Fruit fly (Drosophila melanogaster): Measurements from ENCODE around the gene CG6059.

The CG6059 gene

dm6 chr3R:27135692-27136641 is 11.5 kb upstream of the CG6059 start (continued):
- peak; percentile 85; the same call in 2 of the 3 replicates for TF ChIP-seq otp (GFP tag; IDR thresholded peaks at IDR 0.05)
- 0 out of 2 replicates have a peak, but pooled peaks have one; percentile 32 for TF ChIP-seq CG32772 (GFP tag; IDR thresholded peaks at IDR 0.05)
- 0 out of 2 replicates have a peak, but pooled peaks have one; percentile 12 for TF ChIP-seq CG10321 (GFP tag; IDR thresholded peaks at IDR 0.05)
- peak; percentile 29 for TF ChIP-seq CG7786 (GFP tag; optimal IDR thresholded peaks at IDR 0.05)
- TF ChIP-seq hbn (GFP tag; IDR thresholded peaks at IDR 0.05; ENCODE audit: partially characterized antibody) = no peak
- peak; percentile 89 for TF ChIP-seq Asciz (GFP tag; optimal IDR thresholded peaks at IDR 0.05)
- peak; percentile 48 for TF ChIP-seq trh (GFP tag; optimal IDR thresholded peaks at IDR 0.05)
- TF ChIP-seq Deaf1 (tag; optimal IDR thresholded peaks at IDR 0.05) = no peak
- TF ChIP-seq ranshi (GFP tag; IDR thresholded peaks at IDR 0.05) = peak; percentile 45; the same call in 1 of the 2 replicates
- TF ChIP-seq CG14050 (GFP tag; IDR thresholded peaks at IDR 0.05) = 0 out of 3 replicates have a peak, but pooled peaks have one; percentile 29
- peak; percentile 56 for TF ChIP-seq CG31441 (GFP tag; IDR thresholded peaks at IDR 0.05)
- peak; percentile 53 for TF ChIP-seq gcm (GFP tag; optimal IDR thresholded peaks at IDR 0.05)
- TF ChIP-seq ATbp (GFP tag; optimal IDR thresholded peaks at IDR 0.05) = peak; percentile 88
- peak; percentile 78 for TF ChIP-seq MTF-1 (GFP tag; optimal IDR thresholded peaks at IDR 0.05; ENCODE audit: borderline replicate concordance)
- TF ChIP-seq dpn (GFP tag; optimal IDR thresholded peaks at IDR 0.05) = peak in 1 of 2 experiments; percentile 54
- TF ChIP-seq CG10366 (GFP tag; IDR thresholded peaks at IDR 0.05) = 0 out of 2 replicates have a peak, but pooled peaks have one; percentile 12
- peak; percentile 88 for TF ChIP-seq CG1233 (GFP tag; optimal IDR thresholded peaks at IDR 0.05)
- TF ChIP-seq bbx (GFP tag; IDR thresholded peaks at IDR 0.05; ENCODE audit: partially characterized antibody) = no peak
- no peak for TF ChIP-seq ase (GFP tag; IDR thresholded peaks at IDR 0.05)
- no peak for TF ChIP-seq CG15073 (GFP tag; optimal IDR thresholded peaks at IDR 0.05)
- TF ChIP-seq CG18764 (GFP tag; optimal IDR thresholded peaks at IDR 0.05) = peak; percentile 79
- TF ChIP-seq CG10209 (GFP tag; optimal IDR thresholded peaks at IDR 0.05) = peak; percentile 82
- TF ChIP-seq unc-4 (GFP tag; IDR thresholded peaks at IDR 0.05; ENCODE audit: partially characterized antibody) = no peak
- TF ChIP-seq CG4854 (GFP tag; optimal IDR thresholded peaks at IDR 0.05) = peak; percentile 57
- TF ChIP-seq Atf-2 (GFP tag; optimal IDR thresholded peaks at IDR 0.05) = peak; percentile 58
- no peak for TF ChIP-seq Dp (GFP tag; optimal IDR thresholded peaks at IDR 0.05)
- peak; percentile 70 for TF ChIP-seq Atf3 (GFP tag; optimal IDR thresholded peaks at IDR 0.05)
- TF ChIP-seq CG17802 (tag; optimal IDR thresholded peaks at IDR 0.05) = peak; percentile 12
- TF ChIP-seq scrt (GFP tag; optimal IDR thresholded peaks at IDR 0.05) = peak; percentile 24
- peak; percentile 41 to 85 for TF ChIP-seq Pdp1 (GFP tag; optimal IDR thresholded peaks at IDR 0.05)
- TF ChIP-seq tio (GFP tag; optimal IDR thresholded peaks at IDR 0.05) = peak; percentile 55
- peak; percentile 1 for TF ChIP-seq MESR4 (GFP tag; optimal IDR thresholded peaks at IDR 0.05)
- peak; percentile 41 for TF ChIP-seq CG10431 (GFP tag; optimal IDR thresholded peaks at IDR 0.05)
- TF ChIP-seq odd (GFP tag; optimal IDR thresholded peaks at IDR 0.05) = peak; percentile 75
- no peak for TF ChIP-seq Adf1 (GFP tag; IDR thresholded peaks at IDR 0.05)
- TF ChIP-seq CG3407 (GFP tag; optimal IDR thresholded peaks at IDR 0.05) = peak; percentile 83
- TF ChIP-seq CG7556 (GFP tag; optimal IDR thresholded peaks at IDR 0.05) = peak; percentile 65
- 0 out of 2 replicates have a peak, but pooled peaks have one; percentile 24 for TF ChIP-seq Nf-YA (GFP tag; IDR thresholded peaks at IDR 0.05)
- TF ChIP-seq seq (GFP tag; IDR thresholded peaks at IDR 0.05) = peak; percentile 73
- no peak for TF ChIP-seq abd-A (tag; optimal IDR thresholded peaks at IDR 0.05)
- TF ChIP-seq kni (GFP tag; optimal IDR thresholded peaks at IDR 0.05) = peak; percentile 66
- TF ChIP-seq row (GFP tag; IDR thresholded peaks at IDR 0.05) = peak; percentile 36; the same call in 1 of the 3 replicates
- peak; percentile 35 for TF ChIP-seq ewg (GFP tag; optimal IDR thresholded peaks at IDR 0.05)
- TF ChIP-seq CG3065 (GFP tag; optimal IDR thresholded peaks at IDR 0.05) = peak; percentile 43
- peak; percentile 33 for TF ChIP-seq CG30431 (GFP tag; optimal IDR thresholded peaks at IDR 0.05)
- no peak for TF ChIP-seq CG2129 (GFP tag; IDR thresholded peaks at IDR 0.05; ENCODE audit: partially characterized antibody)
- peak; percentile 46 for TF ChIP-seq CG8944 (GFP tag; optimal IDR thresholded peaks at IDR 0.05)
